Fruit fly (Drosophila melanogaster): ENCODE measurements around the gene Pi3K92E.

Gene Pi3K92E

dm6 chr3R:20587630-20588479, 46.7 kb downstream of the Pi3K92E start, which contains the start of gene Septin2 (continued):
- TF ChIP-seq CG18262 (tag; optimal IDR thresholded peaks at IDR 0.05) (peak; percentile 91), CG13775 (GFP tag; optimal IDR thresholded peaks at IDR 0.05) (peak; percentile 75), bsh (GFP tag; optimal IDR thresholded peaks at IDR 0.05) (peak; percentile 79), Oaz (GFP tag; IDR thresholded peaks at IDR 0.05) (no peak), CG1832 (GFP tag; optimal IDR thresholded peaks at IDR 0.05) (no peak), CG14710 (tag; optimal IDR thresholded peaks at IDR 0.05) (peak; percentile 85), CG2678 (tag; optimal IDR thresholded peaks at IDR 0.05) (peak; percentile 89), zfh1 (GFP tag; IDR thresholded peaks at IDR 0.05) (peak; percentile 73), yki (optimal IDR thresholded peaks at IDR 0.05) (no peak), CG12104 (GFP tag; optimal IDR thresholded peaks at IDR 0.05) (peak; percentile 83), zf30C (GFP tag; optimal IDR thresholded peaks at IDR 0.05) (no peak), NC2α (GFP tag; optimal IDR thresholded peaks at IDR 0.05) (peak; percentile 46), CG9609 (GFP tag; optimal IDR thresholded peaks at IDR 0.05) (peak; percentile 27), Abd-B (GFP tag; optimal IDR thresholded peaks at IDR 0.05) (no peak), dmrt99B (tag; optimal IDR thresholded peaks at IDR 0.05) (peak; percentile 91), Hr51 (GFP tag; optimal IDR thresholded peaks at IDR 0.05) (peak; percentile 4 to 85), CG13123 (GFP tag; optimal IDR thresholded peaks at IDR 0.05) (peak; percentile 23), Drgx (GFP tag; IDR thresholded peaks at IDR 0.05) (peak; percentile 80), sob (GFP tag; IDR thresholded peaks at IDR 0.05) (no peak), Ets97D (GFP tag; optimal IDR thresholded peaks at IDR 0.05) (peak; percentile 26), ap (GFP tag; IDR thresholded peaks at IDR 0.05) (peak; percentile 59), CG2129 (GFP tag; IDR thresholded peaks at IDR 0.05; ENCODE audit: partially characterized antibody) (no peak), trh (GFP tag; optimal IDR thresholded peaks at IDR 0.05) (peak; percentile 19), CG13296 (GFP tag; optimal IDR thresholded peaks at IDR 0.05) (peak; percentile 78), cg (GFP tag; optimal IDR thresholded peaks at IDR 0.05) (peak; percentile 88), CG11695 (GFP tag; IDR thresholded peaks at IDR 0.05) (peak; percentile 82), BtbVII (GFP tag; optimal IDR thresholded peaks at IDR 0.05) (peak; percentile 77), CG18011 (GFP tag; optimal IDR thresholded peaks at IDR 0.05) (peak; percentile 31), al (GFP tag; IDR thresholded peaks at IDR 0.05) (no peak), btn (GFP tag; optimal IDR thresholded peaks at IDR 0.05) (peak; percentile 56), CG18619 (GFP tag; optimal IDR thresholded peaks at IDR 0.05) (peak; percentile 80), CG32767 (GFP tag; IDR thresholded peaks at IDR 0.05) (peak; percentile 59; the same call in 1 of the 2 replicates), unc-4 (GFP tag; IDR thresholded peaks at IDR 0.05; ENCODE audit: partially characterized antibody) (0 out of 2 replicates have a peak, but pooled peaks have one; percentile 32), CG15073 (GFP tag; optimal IDR thresholded peaks at IDR 0.05) (peak; percentile 50), CG11560 (tag; IDR thresholded peaks at IDR 0.05) (0 out of 3 replicates have a peak, but pooled peaks have one; percentile 14), HLHmδ (GFP tag; optimal IDR thresholded peaks at IDR 0.05) (peak; percentile 59), otp (GFP tag; IDR thresholded peaks at IDR 0.05) (no peak; the same call in 2 of the 3 replicates), esg (GFP tag; conservative IDR thresholded peaks at IDR 0.05) (peak; percentile 44; the same call in 1 of the 2 replicates), rib (GFP tag; IDR thresholded peaks at IDR 0.05) (no peak), CG10431 (GFP tag; optimal IDR thresholded peaks at IDR 0.05) (peak; percentile 74), CG6813 (GFP tag; optimal IDR thresholded peaks at IDR 0.05) (peak; percentile 68), CG10959 (GFP tag; IDR thresholded peaks at IDR 0.05) (0 out of 2 replicates have a peak, but pooled peaks have one; percentile 51), vvl (GFP tag; IDR thresholded peaks at IDR 0.05) (peak; percentile 52; the same call in 1 of the 2 replicates), cas (GFP tag; IDR thresholded peaks at IDR 0.05) (no peak), dan (GFP tag; IDR thresholded peaks at IDR 0.05) (no peak), lov (optimal IDR thresholded peaks at IDR 0.05) (no peak), lov (GFP tag; IDR thresholded peaks at IDR 0.05) (0 out of 3 replicates have a peak, but pooled peaks have one; percentile 21), CG17829 (tag; optimal IDR thresholded peaks at IDR 0.05) (peak; percentile 82)

Data from whole organism, embryonic.